Worm (Caenorhabditis elegans) whole organism, late embryonic: ENCODE results near the gene C06E7.2.

Experiments
- C08G9.2 ChIP-seq: sonication (generic microtip); optimal IDR thresholded peaks from 2 replicates; lab custom pipeline; 2016; ENCODE audit warnings: mild to moderate bottlenecking, missing genetic modification characterization, moderate library complexity, missing compliant biosample characterization
- C38D4.7 ChIP-seq: fragments of 200-800 bp; sonication (Bioruptor generic); optimal IDR thresholded peaks from 2 replicates; lab custom pipeline; 2018; ENCODE audit warnings: mild to moderate bottlenecking, missing genetic modification characterization, moderate library complexity, missing compliant biosample characterization
- F13H6.1 ChIP-seq: sonication (generic microtip); optimal IDR thresholded peaks from 2 replicates; lab custom pipeline; 2016; ENCODE audit warnings: missing genetic modification characterization, missing compliant biosample characterization
- K02D7.2 ChIP-seq: sonication (generic microtip); optimal IDR thresholded peaks from 2 replicates; lab custom pipeline; 2017; ENCODE audit warnings: mild to moderate bottlenecking, missing genetic modification characterization, missing compliant biosample characterization
- K09A11.1 ChIP-seq: sonication (generic microtip); optimal IDR thresholded peaks from 2 replicates; lab custom pipeline; 2017; ENCODE audit warnings: antibody characterized with exemption, mild to moderate bottlenecking, missing genetic modification characterization, missing compliant biosample characterization; ENCODE audit not compliant: insufficient read depth
- T23F11.4 ChIP-seq: fragments of 200-800 bp; sonication (Bioruptor generic); optimal IDR thresholded peaks from 2 replicates; lab custom pipeline; 2018; ENCODE audit warnings: mild to moderate bottlenecking, missing genetic modification characterization, missing compliant biosample characterization
- ceh-14 ChIP-seq: sonication (generic microtip); optimal IDR thresholded peaks from 2 replicates; lab custom pipeline; 2016; ENCODE audit warnings: missing genotype, missing genetic modification characterization, missing compliant biosample characterization
- ceh-19 ChIP-seq: fragments of 200-800 bp; sonication (Bioruptor generic); optimal IDR thresholded peaks from 2 replicates; lab custom pipeline; 2018; ENCODE audit warnings: mild to moderate bottlenecking, missing genetic modification characterization, missing compliant biosample characterization
- ceh-2 ChIP-seq: sonication (generic microtip); optimal IDR thresholded peaks from 2 replicates; lab custom pipeline; 2016; ENCODE audit warnings: missing genotype, missing genetic modification characterization, missing compliant biosample characterization
- ceh-22 ChIP-seq: sonication (generic microtip); optimal IDR thresholded peaks from 2 replicates; lab custom pipeline; 2017; ENCODE audit warnings: missing biosample characterization, missing genetic modification characterization
- ceh-24 ChIP-seq: sonication (generic microtip); optimal IDR thresholded peaks from 2 replicates; lab custom pipeline; 2016; ENCODE audit warnings: mild to moderate bottlenecking, missing genetic modification characterization, missing compliant biosample characterization
- ceh-30 ChIP-seq: fragments of 150-350 bp; optimal IDR thresholded peaks from 2 replicates; lab custom pipeline; 2014; ENCODE audit warnings: missing biosample characterization, missing genetic modification characterization
- ceh-34 ChIP-seq: sonication (generic microtip); optimal IDR thresholded peaks from 2 replicates; lab custom pipeline; 2016; ENCODE audit warnings: mild to moderate bottlenecking, missing genetic modification characterization, missing compliant biosample characterization
- ceh-45 ChIP-seq: fragments of 200-800 bp; sonication (Bioruptor generic); IDR thresholded peaks from 2 replicates; pipeline ENCODE4 v1.3.6; 2022; ENCODE audit warnings: missing genetic modification reagents, missing genetic modification characterization, missing compliant biosample characterization
- ceh-48 ChIP-seq: sonication (generic microtip); optimal IDR thresholded peaks from 2 replicates; lab custom pipeline; 2016; ENCODE audit warnings: missing genetic modification characterization, inconsistent platforms, missing compliant biosample characterization
- che-1 ChIP-seq: sonication (generic microtip); optimal IDR thresholded peaks from 2 replicates; lab custom pipeline; 2016; ENCODE audit warnings: mild to moderate bottlenecking, missing genetic modification characterization, missing compliant biosample characterization
- dve-1 ChIP-seq: sonication (generic microtip); optimal IDR thresholded peaks from 2 replicates; lab custom pipeline; 2017; ENCODE audit warnings: antibody characterized with exemption, mild to moderate bottlenecking, missing genetic modification characterization, missing compliant biosample characterization
- elt-2 ChIP-seq: sonication (generic microtip); optimal IDR thresholded peaks from 2 replicates; lab custom pipeline; 2016; ENCODE audit warnings: missing genetic modification reagents, missing genetic modification characterization, missing compliant biosample characterization
- elt-4 ChIP-seq: sonication (generic microtip); optimal IDR thresholded peaks from 2 replicates; lab custom pipeline; 2016; ENCODE audit warnings: missing genetic modification characterization, missing compliant biosample characterization
- ets-4 ChIP-seq: sonication (generic microtip); optimal IDR thresholded peaks from 2 replicates; lab custom pipeline; 2016; ENCODE audit warnings: missing genetic modification characterization, missing compliant biosample characterization
- fkh-6 ChIP-seq: sonication (generic microtip); optimal IDR thresholded peaks from 2 replicates; lab custom pipeline; 2016; ENCODE audit warnings: missing genetic modification characterization, missing compliant biosample characterization
- gmeb-2 ChIP-seq: sonication (generic microtip); optimal IDR thresholded peaks from 2 replicates; lab custom pipeline; 2016; ENCODE audit warnings: missing genetic modification characterization, inconsistent platforms, missing compliant biosample characterization
- hlh-15 ChIP-seq: sonication (generic microtip); optimal IDR thresholded peaks from 2 replicates; lab custom pipeline; 2016; ENCODE audit warnings: missing genetic modification characterization, missing compliant biosample characterization
- hlh-30 ChIP-seq: sonication (generic microtip); optimal IDR thresholded peaks from 2 replicates; lab custom pipeline; 2017; ENCODE audit warnings: antibody characterized with exemption, missing genetic modification characterization, missing compliant biosample characterization; ENCODE audit not compliant: insufficient read depth
- lim-6 ChIP-seq: sonication (generic microtip); optimal IDR thresholded peaks from 2 replicates; lab custom pipeline; 2016; ENCODE audit warnings: missing genetic modification characterization, missing compliant biosample characterization
- lin-11 ChIP-seq: fragments of 200-800 bp; sonication (Bioruptor generic); optimal IDR thresholded peaks from 2 replicates; lab custom pipeline; 2018; ENCODE audit warnings: mild to moderate bottlenecking, missing genetic modification characterization, missing compliant biosample characterization
- madf-2 ChIP-seq: sonication (generic microtip); optimal IDR thresholded peaks from 2 replicates; lab custom pipeline; 2017; ENCODE audit warnings: missing genetic modification characterization, missing compliant biosample characterization
- mec-3 ChIP-seq: sonication (generic microtip); optimal IDR thresholded peaks from 2 replicates; lab custom pipeline; 2016; ENCODE audit warnings: borderline replicate concordance, missing genetic modification characterization, missing compliant biosample characterization
- nhr-11 ChIP-seq: fragments of 150-350 bp; optimal IDR thresholded peaks from 2 replicates; lab custom pipeline; 2014; ENCODE audit warnings: missing biosample characterization, missing genetic modification characterization
- npax-4 ChIP-seq: sonication (generic microtip); optimal IDR thresholded peaks from 2 replicates; lab custom pipeline; 2016; ENCODE audit warnings: missing genetic modification characterization, missing compliant biosample characterization
- odd-2 ChIP-seq: sonication (generic microtip); optimal IDR thresholded peaks from 2 replicates; lab custom pipeline; 2017; ENCODE audit warnings: antibody characterized with exemption, mild to moderate bottlenecking, missing genetic modification characterization, missing compliant biosample characterization
- pat-9 ChIP-seq: fragments of 200-800 bp; sonication (Bioruptor generic); optimal IDR thresholded peaks from 2 replicates; lab custom pipeline; 2018; ENCODE audit warnings: mild to moderate bottlenecking, missing genetic modification characterization, moderate library complexity, missing compliant biosample characterization
- pha-2 ChIP-seq: sonication (generic microtip); optimal IDR thresholded peaks from 2 replicates; lab custom pipeline; 2017; ENCODE audit warnings: mild to moderate bottlenecking, missing genetic modification characterization, missing compliant biosample characterization
- pha-4 ChIP-seq: fragments of 150-350 bp; optimal IDR thresholded peaks from 2 replicates; lab custom pipeline; 2018; ENCODE audit warnings: missing biosample characterization, missing genetic modification reagents, missing genetic modification characterization
- pqm-1 ChIP-seq: sonication (generic microtip); optimal IDR thresholded peaks from 2 replicates; lab custom pipeline; 2016; ENCODE audit warnings: missing genetic modification characterization, missing compliant biosample characterization
- pros-1 ChIP-seq: fragments of 150-350 bp; optimal IDR thresholded peaks from 2 replicates; lab custom pipeline; 2014; ENCODE audit warnings: missing biosample characterization, missing genetic modification reagents, missing genetic modification characterization
- ref-2 ChIP-seq: sonication (generic microtip); optimal IDR thresholded peaks from 2 replicates; lab custom pipeline; 2016; ENCODE audit warnings: missing genetic modification characterization, missing compliant biosample characterization
- syd-9 ChIP-seq: sonication (generic microtip); optimal IDR thresholded peaks from 2 replicates; lab custom pipeline; 2016; ENCODE audit warnings: mild to moderate bottlenecking, missing genetic modification characterization, moderate library complexity, missing compliant biosample characterization
- ttx-3 ChIP-seq: sonication (generic microtip); optimal IDR thresholded peaks from 2 replicates; lab custom pipeline; 2016; ENCODE audit warnings: missing genetic modification reagents, missing genetic modification characterization, missing compliant biosample characterization
- unc-42 ChIP-seq: sonication (generic microtip); optimal IDR thresholded peaks from 2 replicates; lab custom pipeline; 2016; ENCODE audit warnings: missing genotype, missing genetic modification characterization, missing compliant biosample characterization
- unc-55 ChIP-seq: sonication (generic microtip); optimal IDR thresholded peaks from 2 replicates; lab custom pipeline; 2017; ENCODE audit warnings: missing biosample characterization, missing genetic modification reagents, missing genetic modification characterization
- unc-86 ChIP-seq: sonication (generic microtip); optimal IDR thresholded peaks from 2 replicates; lab custom pipeline; 2016; ENCODE audit warnings: missing genetic modification characterization, missing compliant biosample characterization

The C06E7.2 gene

ce11 chrIV:5809733-5810132 lies 29.5 kb upstream of the C06E7.2 start:
- TF ChIP-seq ttx-3 (peak; percentile 17), ceh-14 (tag; lab: Kevin White, UChicago) (no peak), unc-42 (tag; lab: Kevin White, UChicago) (peak; percentile 27)
- TF ChIP-seq, all 69 proteins: peak for 2

- no peak for TF ChIP-seq pha-2
- TF ChIP-seq unc-42 (tag; lab: Kevin White, UChicago): peak; percentile 31
- TF ChIP-seq unc-55 (GFP tag; lab: Kevin White, UChicago): peak; percentile 98
- TF ChIP-seq ceh-24 (tag; lab: Kevin White, UChicago): no peak
- TF ChIP-seq, all 69 proteins: peak for 2
Observed at ce11 chrIV:5811079-5811622, 28.1 kb upstream of the C06E7.2 start.

- TF ChIP-seq ceh-22 (tag; lab: Kevin White, UChicago) (no peak), ceh-19 (GFP tag; lab: Kevin White, UChicago) (no peak), unc-55 (GFP tag; lab: Kevin White, UChicago) (no peak), che-1 (tag; lab: Kevin White, UChicago) (no peak), ceh-34 (tag; lab: Kevin White, UChicago) (no peak), T23F11.4 (GFP tag; lab: Kevin White, UChicago) (no peak), ets-4 (tag; lab: Kevin White, UChicago) (no peak), ceh-45 (GFP tag; lab: Robert Waterston, UW) (no peak), K09A11.1 (tag; lab: Kevin White, UChicago) (no peak), ceh-14 (tag; lab: Kevin White, UChicago) (no peak), ceh-2 (tag; lab: Kevin White, UChicago) (no peak), ceh-48 (tag; lab: Kevin White, UChicago) (no peak), ceh-30 (tag; lab: Kevin White, UChicago) (no peak), gmeb-2 (tag; lab: Kevin White, UChicago) (no peak)
Observed at ce11 chrIV:5814092-5814650, 25.1 kb upstream of the C06E7.2 start, which contains the start of gene oops-1. Gene oops-1, minus strand, starts transcription at chrIV:5814142.

- TF ChIP-seq syd-9 (tag; lab: Kevin White, UChicago) (no peak), pqm-1 (tag; lab: Kevin White, UChicago) (no peak), unc-86 (tag; lab: Kevin White, UChicago) (no peak), unc-42 (tag; lab: Kevin White, UChicago) (no peak), dve-1 (no peak), elt-4 (no peak), npax-4 (tag; lab: Kevin White, UChicago) (no peak), K02D7.2 (tag; lab: Kevin White, UChicago) (no peak)
Observed at ce11 chrIV:5816466-5816865, 22.8 kb upstream of the C06E7.2 start.

ce11 chrIV:5817459-5817858 lies 21.8 kb upstream of the C06E7.2 start:
- TF ChIP-seq ceh-30 (tag; lab: Kevin White, UChicago) (no peak), lim-6 (tag; lab: Kevin White, UChicago) (no peak), ceh-2 (tag; lab: Kevin White, UChicago) (no peak), hlh-15 (tag; lab: Kevin White, UChicago) (no peak), dve-1 (no peak), madf-2 (no peak), nhr-11 (tag; lab: Kevin White, UChicago) (no peak), hlh-30 (tag; lab: Kevin White, UChicago) (no peak), unc-55 (GFP tag; lab: Kevin White, UChicago) (peak; percentile 82), ceh-14 (tag; lab: Kevin White, UChicago) (no peak), pha-4 (tag; lab: Kevin White, UChicago) (no peak), pat-9 (tag; lab: Kevin White, UChicago) (no peak), mec-3 (no peak), F13H6.1 (tag; lab: Kevin White, UChicago) (peak; percentile 10), syd-9 (tag; lab: Kevin White, UChicago) (no peak), T23F11.4 (GFP tag; lab: Kevin White, UChicago) (no peak), C08G9.2 (no peak), elt-2 (tag; lab: Kevin White, UChicago) (peak; percentile 64), lin-11 (tag; lab: Kevin White, UChicago) (no peak), ceh-48 (tag; lab: Kevin White, UChicago) (no peak), che-1 (tag; lab: Kevin White, UChicago) (no peak), ref-2 (peak; percentile 9), elt-4 (no peak), C38D4.7 (GFP tag; lab: Kevin White, UChicago) (no peak), pros-1 (tag; lab: Kevin White, UChicago) (no peak), fkh-6 (no peak), odd-2 (no peak)
